Worm (Caenorhabditis elegans): Measurements from ENCODE around the gene rsp-5.

The rsp-5 gene

ce11 chrII:6499067-6499466, 9.1 kb downstream of the rsp-5 start, which contains the start of gene twk-49:
twk-49 (minus strand) TSS chrII:6499167.
- TF ChIP-seq F13C5.2 (tag; optimal IDR thresholded peaks at IDR 0.05) (no peak), tbx-11 (GFP tag; IDR thresholded peaks at IDR 0.05) (no peak), ets-7 (tag; optimal IDR thresholded peaks at IDR 0.05) (no peak), aly-1 (tag; optimal IDR thresholded peaks at IDR 0.05) (no peak), tra-4 (tag; optimal IDR thresholded peaks at IDR 0.05) (no peak), tbx-37 (GFP tag; conservative IDR thresholded peaks at IDR 0.05) (no peak), ceh-13 (GFP tag; optimal IDR thresholded peaks at IDR 0.05) (no peak), pes-1 (GFP tag; IDR thresholded peaks at IDR 0.05) (no peak), B0310.2 (tag; optimal IDR thresholded peaks at IDR 0.05) (no peak), scrt-1 (GFP tag; IDR thresholded peaks at IDR 0.05) (no peak), sea-1 (GFP tag; conservative IDR thresholded peaks at IDR 0.05) (no peak), ama-1 (optimal IDR thresholded peaks at IDR 0.05) (no peak), hmbx-1 (tag; optimal IDR thresholded peaks at IDR 0.05) (no peak), flt-1 (GFP tag; IDR thresholded peaks at IDR 0.05) (no peak)

DNA sequence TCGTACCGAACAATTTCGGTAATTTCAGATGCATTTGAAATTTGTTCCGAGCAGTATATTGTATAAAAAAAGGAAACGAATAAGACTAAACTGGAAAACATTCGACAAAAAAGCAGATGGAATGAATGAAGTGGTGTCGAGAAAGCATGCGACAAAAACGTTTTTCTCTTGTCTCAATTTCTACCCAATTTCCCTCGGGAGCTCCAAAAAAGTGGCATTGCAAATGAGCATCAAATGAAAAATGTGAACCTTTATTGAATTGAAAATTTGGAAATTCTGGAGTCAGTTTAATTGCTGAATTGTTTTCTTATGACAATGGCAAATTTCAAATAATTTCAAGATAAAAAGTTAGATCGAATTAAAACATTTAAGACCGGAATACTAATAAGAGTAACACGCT, 10.2 kb downstream of the rsp-5 start, which contains the start of gene R05G9.5:
Gene R05G9.5, minus strand, starts transcription at position 101 of the 400 bp plus-strand sequence.
- no peak for TF ChIP-seq hnd-1 (tag; optimal IDR thresholded peaks at IDR 0.05)
- no peak for TF ChIP-seq hmg-4 (GFP tag; optimal IDR thresholded peaks at IDR 0.05)
- TF ChIP-seq B0310.2 (tag; optimal IDR thresholded peaks at IDR 0.05): no peak
- TF ChIP-seq ama-1 (optimal IDR thresholded peaks at IDR 0.05): no peak
- no peak for TF ChIP-seq pes-1 (GFP tag; IDR thresholded peaks at IDR 0.05)
- no peak for TF ChIP-seq ets-7 (tag; optimal IDR thresholded peaks at IDR 0.05)
- TF ChIP-seq hmbx-1 (tag; optimal IDR thresholded peaks at IDR 0.05): no peak
- no peak for TF ChIP-seq tbx-11 (GFP tag; IDR thresholded peaks at IDR 0.05)
- TF ChIP-seq tbx-37 (GFP tag; conservative IDR thresholded peaks at IDR 0.05): no peak
- no peak for TF ChIP-seq tra-4 (tag; optimal IDR thresholded peaks at IDR 0.05)
- TF ChIP-seq sea-1 (GFP tag; conservative IDR thresholded peaks at IDR 0.05): no peak

DNA sequence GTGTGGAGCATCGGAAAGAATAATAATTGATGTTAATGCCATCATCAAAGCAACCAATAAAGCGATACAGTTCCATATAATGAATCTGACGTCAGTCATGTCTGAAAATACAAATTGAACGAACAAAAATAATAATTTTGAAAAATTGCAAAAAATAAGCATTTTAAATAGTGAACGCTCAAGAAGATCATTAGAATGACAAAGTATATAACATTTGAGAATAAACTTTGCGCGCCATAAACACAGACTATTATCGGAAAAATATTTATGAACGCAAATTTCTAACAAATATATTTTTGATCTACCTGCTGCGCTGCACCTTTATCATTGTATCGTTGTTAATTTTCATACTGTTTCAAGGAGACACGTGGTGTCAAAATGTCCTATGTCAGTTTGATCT, 11.5 kb downstream of the rsp-5 start, which contains the start of gene R05G9.3:
Gene R05G9.3, minus strand, starts transcription at position 101 of the 400 bp plus-strand sequence.
- no peak for TF ChIP-seq ama-1 (optimal IDR thresholded peaks at IDR 0.05)
- TF ChIP-seq hmbx-1 (tag; optimal IDR thresholded peaks at IDR 0.05): no peak
- TF ChIP-seq ets-7 (tag; optimal IDR thresholded peaks at IDR 0.05): no peak
- no peak for TF ChIP-seq tra-4 (tag; optimal IDR thresholded peaks at IDR 0.05)
- TF ChIP-seq pes-1 (GFP tag; IDR thresholded peaks at IDR 0.05): no peak
- no peak for TF ChIP-seq tbx-11 (GFP tag; IDR thresholded peaks at IDR 0.05)
- TF ChIP-seq B0310.2 (tag; optimal IDR thresholded peaks at IDR 0.05): no peak
- no peak for TF ChIP-seq ceh-13 (GFP tag; optimal IDR thresholded peaks at IDR 0.05)
- TF ChIP-seq F13C5.2 (tag; optimal IDR thresholded peaks at IDR 0.05): no peak
- no peak for TF ChIP-seq scrt-1 (GFP tag; IDR thresholded peaks at IDR 0.05)
- TF ChIP-seq flt-1 (GFP tag; IDR thresholded peaks at IDR 0.05): no peak
- TF ChIP-seq hnd-1 (tag; optimal IDR thresholded peaks at IDR 0.05): no peak
- TF ChIP-seq sea-1 (GFP tag; conservative IDR thresholded peaks at IDR 0.05): no peak
- TF ChIP-seq aly-1 (tag; optimal IDR thresholded peaks at IDR 0.05): no peak
- no peak for TF ChIP-seq tbx-37 (GFP tag; conservative IDR thresholded peaks at IDR 0.05)
- no peak for TF ChIP-seq ceh-36 (tag; optimal IDR thresholded peaks at IDR 0.05)
- no peak for TF ChIP-seq hmg-4 (GFP tag; optimal IDR thresholded peaks at IDR 0.05)

- no peak for TF ChIP-seq hnd-1 (tag; optimal IDR thresholded peaks at IDR 0.05)
Measured at ce11 chrII:6502826-6503225, 12.9 kb downstream of the rsp-5 start, which contains the start of gene R05G9.1. R05G9.1 (plus strand) TSS chrII:6503168.

- no peak for TF ChIP-seq hmg-4 (GFP tag; optimal IDR thresholded peaks at IDR 0.05)
- TF ChIP-seq tbx-37 (GFP tag; conservative IDR thresholded peaks at IDR 0.05): no peak
- no peak for TF ChIP-seq pes-1 (GFP tag; IDR thresholded peaks at IDR 0.05)
- TF ChIP-seq tbx-11 (GFP tag; IDR thresholded peaks at IDR 0.05): no peak
Measured at ce11 chrII:6513357-6513756, 23.4 kb downstream of the rsp-5 start.

- TF ChIP-seq hmg-4 (GFP tag; optimal IDR thresholded peaks at IDR 0.05): no peak
- no peak for TF ChIP-seq pes-1 (GFP tag; IDR thresholded peaks at IDR 0.05)
Measured at ce11 chrII:6513911-6514310, 23.9 kb downstream of the rsp-5 start, which contains the start of gene R05G9R.1. R05G9R.1 (minus strand) TSS chrII:6514011.

DNA sequence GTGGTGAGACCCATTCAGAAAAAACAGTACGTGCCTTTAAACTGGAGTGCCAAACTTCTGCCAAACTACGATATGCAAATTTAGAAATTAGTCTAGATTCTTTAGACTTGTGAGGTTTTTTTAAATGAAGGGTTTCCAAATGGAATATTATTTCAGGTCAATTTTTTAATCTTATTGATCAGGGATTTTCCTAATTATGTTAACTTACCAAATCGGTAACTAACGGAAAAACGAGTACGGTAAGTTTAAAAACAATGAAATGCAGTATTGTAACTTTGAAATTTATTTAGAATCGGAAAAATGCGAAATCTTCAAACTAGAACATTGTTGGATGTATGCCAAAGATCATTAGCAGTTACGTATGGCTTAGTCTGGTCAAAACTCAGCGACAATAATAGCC, 26.3 kb downstream of the rsp-5 start, which contains the start of gene C56E6.7:
Gene C56E6.7, plus strand, starts transcription at position 301 of the 400 bp plus-strand sequence.
- TF ChIP-seq B0310.2 (tag; optimal IDR thresholded peaks at IDR 0.05) (no peak), ama-1 (optimal IDR thresholded peaks at IDR 0.05) (no peak), pes-1 (GFP tag; IDR thresholded peaks at IDR 0.05) (no peak), tbx-11 (GFP tag; IDR thresholded peaks at IDR 0.05) (no peak), hnd-1 (tag; optimal IDR thresholded peaks at IDR 0.05) (no peak), tra-4 (tag; optimal IDR thresholded peaks at IDR 0.05) (no peak), ceh-13 (GFP tag; optimal IDR thresholded peaks at IDR 0.05) (no peak), hmbx-1 (tag; optimal IDR thresholded peaks at IDR 0.05) (no peak), aly-1 (tag; optimal IDR thresholded peaks at IDR 0.05) (no peak), scrt-1 (GFP tag; IDR thresholded peaks at IDR 0.05) (no peak), ceh-36 (tag; optimal IDR thresholded peaks at IDR 0.05) (no peak), tbx-37 (GFP tag; conservative IDR thresholded peaks at IDR 0.05) (no peak)

DNA sequence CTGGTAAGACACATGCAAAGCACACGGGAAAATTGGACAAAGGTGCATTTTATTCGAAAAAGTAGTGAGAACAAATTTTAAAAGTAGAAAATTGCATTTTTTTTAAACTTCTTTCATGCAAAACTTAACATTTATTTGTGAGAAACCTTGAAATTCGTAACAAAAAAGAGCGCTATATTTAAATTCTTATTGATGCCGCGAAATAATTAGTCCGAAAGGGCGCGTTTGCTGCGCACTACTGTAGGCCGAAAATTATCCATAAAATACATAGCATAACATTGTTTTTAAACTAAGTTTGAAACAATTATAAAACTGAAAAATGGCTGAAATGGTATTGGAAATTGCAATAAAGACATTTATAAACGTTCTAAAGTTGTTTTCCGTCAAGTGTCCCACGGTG, 29.7 kb downstream of the rsp-5 start:
- TF ChIP-seq ama-1 (optimal IDR thresholded peaks at IDR 0.05): no peak
- TF ChIP-seq tbx-37 (GFP tag; conservative IDR thresholded peaks at IDR 0.05): no peak
- no peak for TF ChIP-seq F13C5.2 (tag; optimal IDR thresholded peaks at IDR 0.05)
- TF ChIP-seq hmbx-1 (tag; optimal IDR thresholded peaks at IDR 0.05): no peak
- TF ChIP-seq ets-7 (tag; optimal IDR thresholded peaks at IDR 0.05): no peak
- TF ChIP-seq B0310.2 (tag; optimal IDR thresholded peaks at IDR 0.05): no peak
- no peak for TF ChIP-seq flt-1 (GFP tag; IDR thresholded peaks at IDR 0.05)
- TF ChIP-seq aly-1 (tag; optimal IDR thresholded peaks at IDR 0.05): no peak
- no peak for TF ChIP-seq scrt-1 (GFP tag; IDR thresholded peaks at IDR 0.05)
- no peak for TF ChIP-seq sea-1 (GFP tag; conservative IDR thresholded peaks at IDR 0.05)
- no peak for TF ChIP-seq tbx-11 (GFP tag; IDR thresholded peaks at IDR 0.05)
- TF ChIP-seq hmg-4 (GFP tag; optimal IDR thresholded peaks at IDR 0.05): no peak
- no peak for TF ChIP-seq hnd-1 (tag; optimal IDR thresholded peaks at IDR 0.05)
- no peak for TF ChIP-seq ceh-13 (GFP tag; optimal IDR thresholded peaks at IDR 0.05)
- TF ChIP-seq pes-1 (GFP tag; IDR thresholded peaks at IDR 0.05): no peak
- TF ChIP-seq ceh-36 (tag; optimal IDR thresholded peaks at IDR 0.05): no peak
- no peak for TF ChIP-seq tra-4 (tag; optimal IDR thresholded peaks at IDR 0.05)

All from whole organism, early embryonic.